Worm (Caenorhabditis elegans): ENCODE measurements around the gene Y50E8A.6.

DNA sequence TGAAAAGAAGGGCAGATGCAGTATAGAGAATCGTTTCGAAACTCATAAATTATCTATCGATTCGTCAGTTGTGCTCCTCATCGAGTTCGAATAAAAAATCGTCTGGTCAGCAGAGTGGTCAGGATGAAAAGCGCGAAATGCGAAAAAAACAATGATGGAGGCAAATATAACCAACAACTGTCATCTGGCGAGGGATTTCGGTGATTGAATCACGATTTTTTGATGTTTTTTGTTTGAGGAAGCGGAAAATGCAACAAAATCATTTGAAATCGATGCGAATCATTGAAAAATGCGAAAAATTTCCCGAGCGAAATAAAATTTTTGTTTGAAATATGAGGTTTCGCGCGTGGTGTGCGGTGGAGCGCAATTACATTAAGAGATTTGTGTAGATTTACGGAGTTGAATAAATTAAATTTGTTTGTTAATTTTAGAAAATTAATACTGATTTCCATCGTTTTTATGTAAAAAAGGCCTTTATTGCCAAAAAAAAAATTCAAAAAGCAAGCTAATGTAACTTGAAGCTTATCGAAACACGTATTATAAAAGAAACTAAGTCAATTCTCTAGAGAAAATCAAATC, 6.9 kb downstream of the Y50E8A.6 start, which contains the start of gene unc-61:
- TF ChIP-seq dve-1 (tag; optimal IDR thresholded peaks at IDR 0.05), result no peak
- TF ChIP-seq ztf-16 (tag; optimal IDR thresholded peaks at IDR 0.05), result no peak
- TF ChIP-seq hlh-6 (tag; optimal IDR thresholded peaks at IDR 0.05), result no peak
- TF ChIP-seq fkh-10 (GFP tag; optimal IDR thresholded peaks at IDR 0.05), result no peak
- no peak for TF ChIP-seq odd-2 (tag; optimal IDR thresholded peaks at IDR 0.05)
- no peak for TF ChIP-seq che-1 (tag; optimal IDR thresholded peaks at IDR 0.05)
- TF ChIP-seq ama-1 (optimal IDR thresholded peaks at IDR 0.05), result no peak
